Worm (Caenorhabditis elegans): ENCODE measurements around the gene nhr-267.

DNA sequence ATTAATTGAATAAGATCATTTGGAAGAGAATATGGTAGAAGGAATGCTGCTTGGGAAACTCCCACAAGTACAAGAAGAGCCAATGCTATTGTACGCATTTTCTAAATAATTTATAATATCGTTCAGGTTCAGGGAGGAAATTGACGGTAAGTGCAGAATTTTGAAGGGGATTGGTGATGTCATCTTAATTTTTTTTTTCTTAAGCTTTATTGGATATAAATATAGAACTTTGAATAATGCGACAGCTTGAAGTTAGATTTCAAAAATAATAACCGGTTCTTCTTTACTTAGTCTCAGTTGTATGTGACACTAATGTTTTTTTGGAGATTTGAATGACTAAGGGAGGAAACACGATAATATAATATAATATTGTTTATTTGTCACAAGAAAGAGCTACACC lies 44.5 kb upstream of the nhr-267 start, which contains the start of gene nspg-7.1:
- TF ChIP-seq unc-130 (GFP tag; optimal IDR thresholded peaks at IDR 0.05) (no peak), nhr-111 (GFP tag; optimal IDR thresholded peaks at IDR 0.05) (no peak), daf-16 (GFP tag; optimal IDR thresholded peaks at IDR 0.05) (no peak), daf-16 (tag; optimal IDR thresholded peaks at IDR 0.05) (no peak), lin-13 (GFP tag; optimal IDR thresholded peaks at IDR 0.05) (no peak), attf-4 (tag; optimal IDR thresholded peaks at IDR 0.05) (no peak), fkh-10 (GFP tag; optimal IDR thresholded peaks at IDR 0.05) (no peak)
